Worm (Caenorhabditis elegans): Measurements from ENCODE around the gene C29A12.22.

C29A12.22 gene

DNA sequence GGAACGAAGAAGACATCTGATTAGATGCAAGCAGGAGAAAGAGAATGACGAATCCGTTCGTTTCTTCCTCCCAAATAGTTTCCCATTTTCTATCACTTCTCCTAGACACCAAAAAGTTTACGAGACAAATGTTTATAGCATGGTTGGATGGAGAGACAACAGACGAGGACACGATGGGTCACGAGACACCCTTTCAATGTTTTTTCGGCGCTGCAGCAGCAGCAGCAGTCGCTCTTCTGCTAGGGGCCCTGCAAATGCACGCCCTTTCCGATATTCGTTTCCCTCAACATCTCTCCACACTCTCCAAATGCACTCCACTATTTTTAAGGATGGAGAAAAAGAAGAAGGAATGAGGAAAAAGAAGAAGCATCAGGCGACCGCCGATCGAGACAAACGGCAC, 46.5 kb downstream of the C29A12.22 start (continued):
- peak; percentile 62; the same call in 1 of the 2 replicates for TF ChIP-seq pha-4 (GFP tag; IDR thresholded peaks at IDR 0.05)
- TF ChIP-seq pha-4 (tag; optimal IDR thresholded peaks at IDR 0.05): no peak
- TF ChIP-seq mes-2 (tag; optimal IDR thresholded peaks at IDR 0.05; ENCODE audit: poor library complexity, severe bottlenecking): peak; percentile 51
- no peak for TF ChIP-seq aly-2 (tag; optimal IDR thresholded peaks at IDR 0.05)
- peak; percentile 30 for TF ChIP-seq fos-1 (tag; optimal IDR thresholded peaks at IDR 0.05)
- TF ChIP-seq ceh-32 (tag; optimal IDR thresholded peaks at IDR 0.05; ENCODE audit: poor library complexity): peak; percentile 34
- TF ChIP-seq skn-1 (tag; optimal IDR thresholded peaks at IDR 0.05): no peak

DNA sequence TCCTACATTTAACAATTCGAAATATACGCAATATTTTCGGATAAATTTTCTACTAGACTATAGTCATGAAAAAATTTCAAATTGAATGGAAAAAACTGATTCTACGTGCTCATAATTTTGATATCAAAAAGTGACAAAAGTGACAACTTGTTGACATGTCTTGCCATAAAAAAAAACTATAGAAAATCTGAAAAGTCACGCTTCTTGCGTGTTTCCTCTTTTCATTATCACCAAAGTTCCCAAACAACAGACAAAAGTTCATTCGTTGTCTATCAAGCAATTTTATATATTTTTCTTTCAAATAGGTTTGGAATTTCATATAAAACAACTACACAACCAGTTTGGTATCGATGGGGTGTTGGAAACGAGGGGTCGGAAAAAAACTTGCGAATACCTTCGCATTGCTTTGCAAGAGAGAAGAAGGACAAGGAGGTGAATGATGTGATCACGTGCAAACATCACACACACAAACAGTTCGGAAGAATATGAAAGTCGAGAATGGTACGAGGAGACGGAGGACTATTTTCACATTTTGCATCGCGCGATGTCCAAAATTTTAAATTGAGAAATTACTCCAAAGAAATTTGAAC, 47.3 kb downstream of the C29A12.22 start:
- peak; percentile 73 for TF ChIP-seq hlh-30 (tag; optimal IDR thresholded peaks at IDR 0.05; ENCODE audit: insufficient read depth)
- TF ChIP-seq daf-12 (tag; optimal IDR thresholded peaks at IDR 0.05): no peak
- peak; percentile 84 for TF ChIP-seq dmd-6 (GFP tag; IDR thresholded peaks at IDR 0.05)
- no peak for TF ChIP-seq ceh-44 (GFP tag; IDR thresholded peaks at IDR 0.05)
- no peak for TF ChIP-seq daf-16 (GFP tag; optimal IDR thresholded peaks at IDR 0.05)
- peak; percentile 77 for TF ChIP-seq daf-16 (tag; optimal IDR thresholded peaks at IDR 0.05)
- TF ChIP-seq nhr-237 (tag; optimal IDR thresholded peaks at IDR 0.05): no peak
- no peak for TF ChIP-seq madf-9 (GFP tag; conservative IDR thresholded peaks at IDR 0.05)
- TF ChIP-seq madf-5 (GFP tag; IDR thresholded peaks at IDR 0.05): no peak
- TF ChIP-seq ztf-11 (tag; optimal IDR thresholded peaks at IDR 0.05): no peak
- TF ChIP-seq aha-1 (tag): peak; percentile 80
- TF ChIP-seq mxl-3 (GFP tag; optimal IDR thresholded peaks at IDR 0.05): peak; percentile 32
- TF ChIP-seq zfp-3 (GFP tag; conservative IDR thresholded peaks at IDR 0.05): no peak
- 0 out of 2 replicates have a peak, but pooled peaks have one; percentile 39 for TF ChIP-seq php-3 (GFP tag; IDR thresholded peaks at IDR 0.05)
- peak in 1 of 2 experiments; percentile 71 for TF ChIP-seq unc-62 (GFP tag; optimal IDR thresholded peaks at IDR 0.05 in 1 of 2)
- TF ChIP-seq unc-62 (tag; optimal IDR thresholded peaks at IDR 0.05): no peak
- no peak for TF ChIP-seq mdt-29 (GFP tag; IDR thresholded peaks at IDR 0.05)
- TF ChIP-seq zag-1 (tag; optimal IDR thresholded peaks at IDR 0.05): no peak
- peak; percentile 9 for TF ChIP-seq dve-1 (tag; optimal IDR thresholded peaks at IDR 0.05; ENCODE audit: insufficient read depth)
- TF ChIP-seq aly-2 (tag; optimal IDR thresholded peaks at IDR 0.05): no peak

DNA sequence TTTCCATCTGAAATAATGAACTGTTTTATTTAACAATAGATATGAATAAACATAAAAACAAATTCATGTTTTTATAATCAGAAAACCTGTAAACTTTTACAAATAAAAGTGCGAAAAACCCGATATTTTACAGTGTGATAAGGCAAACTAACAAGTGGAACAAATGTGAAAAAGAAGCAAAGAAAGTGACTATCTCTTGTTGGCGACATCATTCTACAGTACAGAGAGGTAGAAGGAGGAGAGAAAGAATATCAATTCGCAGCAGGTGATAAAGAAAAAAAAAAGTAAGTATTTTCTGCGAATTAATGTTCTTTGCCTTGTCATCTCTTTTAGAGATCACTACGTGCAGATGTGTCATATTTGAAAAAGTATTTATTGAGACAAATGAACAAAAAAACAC, 47.9 kb downstream of the C29A12.22 start:
- TF ChIP-seq ceh-82 (tag; optimal IDR thresholded peaks at IDR 0.05) (no peak), lin-13 (GFP tag; optimal IDR thresholded peaks at IDR 0.05) (no peak), unc-39 (tag; optimal IDR thresholded peaks at IDR 0.05) (no peak), nhr-102 (tag; optimal IDR thresholded peaks at IDR 0.05) (no peak), hlh-11 (tag; optimal IDR thresholded peaks at IDR 0.05) (peak; percentile 67), ceh-32 (tag; optimal IDR thresholded peaks at IDR 0.05; ENCODE audit: poor library complexity) (no peak), nhr-76 (tag; optimal IDR thresholded peaks at IDR 0.05) (no peak), nhr-77 (tag; optimal IDR thresholded peaks at IDR 0.05) (peak; percentile 69), vab-7 (GFP tag; IDR thresholded peaks at IDR 0.05) (no peak), lim-7 (GFP tag; IDR thresholded peaks at IDR 0.05) (no peak), nhr-41 (GFP tag; IDR thresholded peaks at IDR 0.05) (no peak), daf-8 (GFP tag; IDR thresholded peaks at IDR 0.05) (no peak), nhr-10 (tag; optimal IDR thresholded peaks at IDR 0.05) (no peak), nhr-11 (tag; optimal IDR thresholded peaks at IDR 0.05) (no peak), nhr-237 (tag; optimal IDR thresholded peaks at IDR 0.05) (no peak), ztf-11 (tag; optimal IDR thresholded peaks at IDR 0.05) (no peak), lin-15B (tag; optimal IDR thresholded peaks at IDR 0.05) (no peak), snpc-4 (tag; optimal IDR thresholded peaks at IDR 0.05) (no peak), F26F4.8 (GFP tag; conservative IDR thresholded peaks at IDR 0.05) (no peak), zip-2 (tag; optimal IDR thresholded peaks at IDR 0.05) (no peak), zip-11 (GFP tag; IDR thresholded peaks at IDR 0.05) (no peak), egl-43 (GFP tag; IDR thresholded peaks at IDR 0.05) (no peak), F37D6.2 (tag; optimal IDR thresholded peaks at IDR 0.05) (no peak), pqm-1 (tag; optimal IDR thresholded peaks at IDR 0.05) (peak; percentile 94), snpc-1.2 (GFP tag; IDR thresholded peaks at IDR 0.05) (no peak), madf-9 (GFP tag; conservative IDR thresholded peaks at IDR 0.05) (no peak), lin-38 (GFP tag; IDR thresholded peaks at IDR 0.05) (no peak), tra-1 (GFP tag; IDR thresholded peaks at IDR 0.05) (no peak)
